Fruit fly (Drosophila melanogaster): ENCODE measurements around the gene Gld.

DNA sequence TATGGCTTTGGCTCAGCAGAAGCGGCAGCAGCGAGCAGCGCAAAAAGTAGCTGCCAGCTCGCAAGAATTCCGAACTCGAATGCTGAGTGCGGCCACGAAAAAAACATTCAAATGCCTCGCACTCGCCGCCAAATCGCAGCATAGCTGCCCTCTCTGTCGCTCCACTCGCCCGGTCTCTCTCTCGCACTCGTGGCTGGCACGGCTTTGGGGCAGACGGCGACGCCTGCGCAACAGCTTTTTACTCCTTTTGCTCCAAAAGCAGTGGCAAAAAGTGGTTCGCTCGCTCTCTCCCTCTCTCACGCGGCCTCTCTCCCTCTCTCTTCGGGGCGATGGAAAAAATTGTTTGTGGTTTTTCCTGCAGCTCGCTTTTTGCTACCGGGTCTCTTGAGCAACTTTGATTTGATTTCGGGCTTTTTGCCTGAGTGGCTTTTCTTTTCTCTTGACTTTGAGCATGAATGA, 44.1 kb upstream of the Gld start, which contains the start of gene rn:
- no peak for TF ChIP-seq CG14711 (tag; optimal IDR thresholded peaks at IDR 0.05)
- no peak for TF ChIP-seq CG11617 (GFP tag; optimal IDR thresholded peaks at IDR 0.05)
- no peak for TF ChIP-seq bab1 (GFP tag; optimal IDR thresholded peaks at IDR 0.05)
- no peak for TF ChIP-seq CG1620 (GFP tag; optimal IDR thresholded peaks at IDR 0.05)
- no peak for TF ChIP-seq CG7101 (tag; optimal IDR thresholded peaks at IDR 0.05)
- TF ChIP-seq toe (GFP tag; optimal IDR thresholded peaks at IDR 0.05), result no peak
- TF ChIP-seq Clk (GFP tag; optimal IDR thresholded peaks at IDR 0.05), result no peak
- TF ChIP-seq Hr96 (GFP tag; optimal IDR thresholded peaks at IDR 0.05), result no peak
- TF ChIP-seq kay (GFP tag; ENCODE audit: borderline replicate concordance), result no peak
- no peak for TF ChIP-seq CG5204 (GFP tag; optimal IDR thresholded peaks at IDR 0.05)
- no peak for TF ChIP-seq cnc (optimal IDR thresholded peaks at IDR 0.05)
